Fruit fly (Drosophila melanogaster) S2 (cell line): ENCODE results near the gene CG43090.

Experiments used
- CG8478 ChIP-seq: fragments of >200 bp; optimal IDR thresholded peaks from 2 replicates; lab custom pipeline; 2018
- CTCF ChIP-seq, 2 experiments: fragments of >200 bp; optimal IDR thresholded peaks; 2 replicates each; lab custom pipeline; 2018

DNA sequence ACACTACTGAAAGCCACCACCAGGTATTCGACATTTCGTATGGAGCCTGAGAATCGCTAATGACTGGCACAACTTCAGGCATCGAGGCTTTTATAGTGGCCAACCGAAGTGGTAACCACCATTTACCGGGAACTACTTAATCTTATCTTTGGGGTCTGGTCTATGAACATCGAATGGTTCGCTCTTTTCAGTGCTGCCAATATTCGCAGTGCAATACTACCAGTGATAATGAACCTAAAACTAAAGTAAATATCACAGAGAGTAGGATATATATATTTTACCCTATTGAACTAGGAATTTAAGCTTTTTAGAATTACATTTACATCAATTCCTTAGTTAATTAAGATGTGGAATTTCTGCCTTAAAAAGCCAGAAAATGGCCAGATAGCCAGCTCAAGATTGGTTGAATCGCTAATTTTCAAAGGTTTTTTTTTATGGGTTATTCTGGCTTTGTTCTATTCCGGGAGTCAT, 2.9 kb upstream of the CG43090 start, which contains the start of gene vanin-like:
- no peak for TF ChIP-seq CTCF (optimal IDR thresholded peaks at IDR 0.05; lab: Kevin White, UChicago)
- TF ChIP-seq CG8478 = no peak
